Fruit fly (Drosophila melanogaster) whole organism, prepupa: Measurements from ENCODE around the gene Mst27D.

ENCODE experiments used
- CG10631 ChIP-seq: fragments of 200-800 bp; sonication (Bioruptor generic); optimal IDR thresholded peaks from 2 replicates; lab custom pipeline; 2016; ENCODE audit warnings: missing biosample characterization, missing genetic modification characterization
- CG11902 ChIP-seq: fragments of 200-800 bp; sonication (Bioruptor generic); optimal IDR thresholded peaks from 3 replicates; lab custom pipeline; 2016; ENCODE audit warnings: missing biosample characterization, missing genetic modification characterization
- CG1621 ChIP-seq: fragments of 200-800 bp; sonication (Bioruptor generic); optimal IDR thresholded peaks from 3 replicates; lab custom pipeline; 2018; ENCODE audit warnings: missing biosample characterization, mild to moderate bottlenecking, missing genetic modification characterization
- CG16779 ChIP-seq: fragments of 200-800 bp; sonication (Bioruptor generic); optimal IDR thresholded peaks from 3 replicates; lab custom pipeline; 2017; ENCODE audit warnings: missing biosample characterization, mild to moderate bottlenecking, missing genetic modification characterization
- CG3032 ChIP-seq: fragments of 200-800 bp; optimal IDR thresholded peaks from 2 replicates; lab custom pipeline; 2019; ENCODE audit warnings: missing biosample characterization, mild to moderate bottlenecking, missing genetic modification characterization, moderate library complexity
- CG32006 ChIP-seq: fragments of 200-800 bp; sonication (Bioruptor generic); optimal IDR thresholded peaks from 3 replicates; lab custom pipeline; 2017; ENCODE audit warnings: missing biosample characterization, mild to moderate bottlenecking, missing genetic modification characterization
- CG34406 ChIP-seq: fragments of 200-800 bp; sonication (Bioruptor generic); optimal IDR thresholded peaks from 3 replicates; lab custom pipeline; 2016; ENCODE audit warnings: missing biosample characterization, missing genetic modification characterization
- CG3919 ChIP-seq: fragments of 200-800 bp; sonication (Bioruptor generic); optimal IDR thresholded peaks from 3 replicates; lab custom pipeline; 2016; ENCODE audit warnings: missing biosample characterization, missing genetic modification characterization
- CG6792 ChIP-seq: fragments of 200-800 bp; sonication (Bioruptor generic); optimal IDR thresholded peaks from 3 replicates; lab custom pipeline; 2016; ENCODE audit warnings: missing biosample characterization, missing genetic modification characterization
- CG6808 ChIP-seq: fragments of 200-800 bp; sonication (Bioruptor generic); optimal IDR thresholded peaks from 3 replicates; lab custom pipeline; 2017; ENCODE audit warnings: missing biosample characterization, missing genetic modification characterization, mild to moderate bottlenecking, moderate library complexity, missing genetic modification reagents
- CG6854 ChIP-seq: fragments of 200-800 bp; sonication (Bioruptor generic); optimal IDR thresholded peaks from 2 replicates; lab custom pipeline; 2017; ENCODE audit warnings: missing biosample characterization, mild to moderate bottlenecking, missing genetic modification characterization
- CG7368 ChIP-seq: fragments of 200-800 bp; sonication (Bioruptor generic); optimal IDR thresholded peaks from 3 replicates; lab custom pipeline; 2016; ENCODE audit warnings: missing biosample characterization, missing genetic modification characterization
- CG8119 ChIP-seq: fragments of 200-800 bp; sonication (Bioruptor generic); IDR thresholded peaks from 3 replicates; pipeline ENCODE4 v1.3.6; 2022; ENCODE audit warnings: missing biosample characterization, missing genetic modification characterization
- CG8319 ChIP-seq: fragments of 200-800 bp; sonication (Bioruptor generic); optimal IDR thresholded peaks from 3 replicates; lab custom pipeline; 2016; ENCODE audit warnings: missing biosample characterization, missing genetic modification characterization
- CG9139 ChIP-seq: fragments of 200-800 bp; sonication (Bioruptor generic); optimal IDR thresholded peaks from 3 replicates; lab custom pipeline; 2017; ENCODE audit warnings: missing biosample characterization, mild to moderate bottlenecking, missing genetic modification characterization
- Eip75B ChIP-seq: fragments of 200-800 bp; sonication (Bioruptor generic); optimal IDR thresholded peaks from 3 replicates; lab custom pipeline; 2016; ENCODE audit warnings: missing biosample characterization, missing genetic modification characterization
- Eip78C ChIP-seq: fragments of 200-800 bp; sonication (Bioruptor generic); peaks from one replicate; lab custom pipeline; 2016; ENCODE audit warnings: missing biosample characterization, missing genetic modification characterization
- Ets21C ChIP-seq: fragments of 200-800 bp; sonication (Bioruptor generic); optimal IDR thresholded peaks from 3 replicates; lab custom pipeline; 2016; ENCODE audit warnings: missing biosample characterization, missing genetic modification characterization
- Gug ChIP-seq: fragments of 200-800 bp; sonication (Bioruptor generic); IDR thresholded peaks from 2 replicates; pipeline ENCODE4 v1.3.6; 2022; ENCODE audit warnings: missing biosample characterization, missing genetic modification characterization
- Hr39 ChIP-seq: fragments of 200-800 bp; sonication (Bioruptor generic); optimal IDR thresholded peaks from 2 replicates; lab custom pipeline; 2016; ENCODE audit warnings: missing biosample characterization, missing genetic modification characterization
- Hr4 ChIP-seq: fragments of 200-800 bp; sonication (Bioruptor generic); optimal IDR thresholded peaks from 3 replicates; lab custom pipeline; 2016; ENCODE audit warnings: missing biosample characterization, missing genetic modification characterization
- Lpt ChIP-seq: fragments of 200-800 bp; sonication (Bioruptor generic); optimal IDR thresholded peaks from 3 replicates; lab custom pipeline; 2016; ENCODE audit warnings: missing biosample characterization, missing genetic modification characterization
- Smox ChIP-seq: fragments of 200-800 bp; sonication (Bioruptor generic); optimal IDR thresholded peaks from 3 replicates; lab custom pipeline; 2016; ENCODE audit warnings: missing biosample characterization, missing genetic modification characterization
- Sox102F ChIP-seq: fragments of 200-800 bp; sonication (Bioruptor generic); optimal IDR thresholded peaks from 2 replicates; lab custom pipeline; 2016; ENCODE audit warnings: missing biosample characterization, mild to moderate bottlenecking, missing genetic modification characterization
- Sox15 ChIP-seq: fragments of 200-800 bp; sonication (Bioruptor generic); optimal IDR thresholded peaks from 3 replicates; lab custom pipeline; 2016; ENCODE audit warnings: missing biosample characterization, missing genetic modification characterization
- achi ChIP-seq: fragments of 200-800 bp; sonication (Bioruptor generic); optimal IDR thresholded peaks from 3 replicates; lab custom pipeline; 2016; ENCODE audit warnings: missing biosample characterization, missing genetic modification characterization
- acj6 ChIP-seq: fragments of 200-800 bp; sonication (Bioruptor generic); optimal IDR thresholded peaks from 3 replicates; lab custom pipeline; 2016; ENCODE audit warnings: missing biosample characterization, missing genetic modification characterization
- cyc ChIP-seq: fragments of 200-800 bp; sonication (Bioruptor generic); optimal IDR thresholded peaks from 3 replicates; lab custom pipeline; 2016; ENCODE audit warnings: missing biosample characterization, missing genetic modification characterization
- dac ChIP-seq: fragments of 200-800 bp; sonication (Bioruptor generic); optimal IDR thresholded peaks from 2 replicates; lab custom pipeline; 2017; ENCODE audit warnings: missing biosample characterization, mild to moderate bottlenecking, missing genetic modification characterization
- fd85E ChIP-seq: fragments of 200-800 bp; sonication (Bioruptor generic); optimal IDR thresholded peaks from 3 replicates; lab custom pipeline; 2016; ENCODE audit warnings: missing biosample characterization, missing genetic modification characterization
- net ChIP-seq: fragments of 200-800 bp; sonication (Bioruptor generic); optimal IDR thresholded peaks from 3 replicates; lab custom pipeline; 2016; ENCODE audit warnings: missing biosample characterization, missing genetic modification characterization
- pdm3 ChIP-seq: fragments of 200-800 bp; sonication (Bioruptor generic); optimal IDR thresholded peaks from 3 replicates; lab custom pipeline; 2016; ENCODE audit warnings: missing biosample characterization, missing genetic modification characterization
- salr ChIP-seq, 2 experiments: fragments of 200-800 bp; sonication (Bioruptor generic); optimal IDR thresholded peaks; 3 replicates each; lab custom pipeline; 2016 to 2018; ENCODE audit warnings: missing biosample characterization in 2 of 2, missing genetic modification characterization in 2 of 2, mild to moderate bottlenecking in 1 of 2
- spab ChIP-seq: fragments of 200-800 bp; sonication (Bioruptor generic); optimal IDR thresholded peaks from 2 replicates; lab custom pipeline; 2017; ENCODE audit warnings: missing biosample characterization, mild to moderate bottlenecking, missing genetic modification characterization, missing genetic modification reagents
- ss ChIP-seq, 2 experiments: fragments of 200-800 bp; sonication (Bioruptor generic); optimal IDR thresholded peaks; 2 replicates in 1 of 2; 3 replicates in 1 of 2; lab custom pipeline; 2017 to 2018; ENCODE audit warnings: mild to moderate bottlenecking in 2 of 2, missing biosample characterization in 2 of 2, missing genetic modification characterization in 2 of 2, moderate library complexity in 1 of 2
- svp ChIP-seq: fragments of 200-800 bp; sonication (Bioruptor generic); peaks from one replicate; lab custom pipeline; 2016; ENCODE audit warnings: missing biosample characterization, missing genetic modification characterization
- topi ChIP-seq: fragments of 200-800 bp; sonication (Bioruptor generic); optimal IDR thresholded peaks from 3 replicates; lab custom pipeline; 2016; ENCODE audit warnings: missing biosample characterization, missing genetic modification characterization

Mst27D gene

DNA sequence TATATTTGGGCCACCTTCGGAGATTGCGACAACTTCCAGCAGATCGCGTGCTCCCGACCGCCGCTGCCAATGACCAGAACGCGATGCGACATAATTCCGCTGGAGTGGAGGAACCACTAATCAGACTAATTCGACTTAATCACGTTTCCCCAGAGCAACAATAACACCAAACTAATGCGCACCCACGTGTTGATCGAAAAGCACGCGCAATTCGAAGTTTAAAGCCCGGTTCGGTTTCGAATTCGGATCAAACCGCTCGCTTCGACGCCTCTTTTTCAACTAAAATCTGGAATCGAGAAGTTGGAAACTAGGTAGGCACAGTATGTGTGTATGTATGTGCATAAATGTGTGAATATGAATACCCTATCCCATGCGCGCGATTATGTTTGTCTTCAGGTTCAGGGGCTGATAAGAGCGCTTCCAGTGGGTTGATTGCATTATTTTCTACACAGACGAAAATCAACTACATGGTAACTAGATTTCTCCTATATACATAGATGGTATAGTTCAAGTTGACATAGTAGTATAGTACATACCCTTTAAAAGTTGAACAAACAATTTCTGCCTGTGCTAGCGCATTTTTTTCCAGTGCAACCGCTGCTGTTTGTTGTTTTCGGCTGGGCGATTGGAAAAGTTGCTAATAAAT is 36.9 kb downstream of the Mst27D start, which contains the start of gene Gart (continued):
- TF ChIP-seq Gug: peak; percentile 30; the same call in 1 of the 2 replicates
- TF ChIP-seq CG3919 (GFP tag; lab: Kevin White, UChicago): peak; percentile 77
- TF ChIP-seq CG1621 (tag; lab: Kevin White, UChicago): peak; percentile 16
- no peak for TF ChIP-seq CG6808 (GFP tag; lab: Kevin White, UChicago)
- no peak for TF ChIP-seq spab (GFP tag; lab: Kevin White, UChicago)
- peak; percentile 79 for TF ChIP-seq pdm3 (GFP tag; lab: Kevin White, UChicago)
- peak; percentile 75 for TF ChIP-seq Eip75B
- peak; percentile 59 for TF ChIP-seq Sox15 (GFP tag; lab: Kevin White, UChicago)
- TF ChIP-seq CG11902 (GFP tag; lab: Kevin White, UChicago): peak; percentile 59

DNA sequence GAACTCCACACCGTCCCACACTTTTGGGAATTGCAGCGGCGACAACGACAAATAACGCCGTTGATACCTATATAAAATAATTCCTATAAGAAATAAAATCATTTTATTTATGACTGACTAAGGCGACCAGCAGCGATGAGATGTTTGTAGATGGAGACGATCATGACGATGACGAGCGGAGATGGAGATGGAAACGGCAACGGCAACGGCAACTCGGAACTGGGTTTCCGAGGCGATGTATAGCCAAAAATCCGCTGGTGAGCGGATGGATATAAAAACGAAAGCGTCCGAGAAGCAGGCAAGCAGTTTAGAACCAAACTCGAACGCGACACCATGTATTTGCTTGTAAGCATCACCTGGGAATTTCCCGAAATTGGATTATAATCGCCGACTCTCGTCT is 39.3 kb downstream of the Mst27D start, which contains the start of gene Pcp:
Gene Pcp (plus strand): TSS at position 301 of the 400 bp plus-strand sequence.
- TF ChIP-seq CG10631 (GFP tag; lab: Kevin White, UChicago) (no peak), Eip78C (no peak), CG7368 (GFP tag; lab: Kevin White, UChicago) (no peak), CG34406 (GFP tag; lab: Kevin White, UChicago) (no peak), CG8319 (GFP tag; lab: Kevin White, UChicago) (no peak), Smox (GFP tag; lab: Kevin White, UChicago) (no peak), CG8119 (GFP tag; lab: Robert Waterston, UW) (no peak), net (GFP tag; lab: Kevin White, UChicago) (no peak), CG9139 (no peak), Lpt (GFP tag; lab: Kevin White, UChicago) (no peak), CG3032 (tag; lab: Kevin White, UChicago) (no peak), Hr4 (no peak), CG11902 (GFP tag; lab: Kevin White, UChicago) (no peak)
- TF ChIP-seq, all 60 proteins: peak for 0

dm6 chr2L:7013157-7013556 is 47.5 kb downstream of the Mst27D start, which contains the start of gene CG43322:
CG43322 (plus strand) TSS chr2L:7013396.
- no peak for TF ChIP-seq CG8319 (GFP tag; lab: Kevin White, UChicago)
- TF ChIP-seq CG32006 (GFP tag; lab: Kevin White, UChicago): no peak
- TF ChIP-seq cyc (GFP tag; lab: Kevin White, UChicago): no peak
- TF ChIP-seq topi (GFP tag; lab: Kevin White, UChicago): no peak

dm6 chr2L:7011962-7012361 is 48.7 kb downstream of the Mst27D start, which contains the start of gene CG43321:
CG43321 (plus strand) TSS chr2L:7012262.
- TF ChIP-seq CG6792 (GFP tag; lab: Kevin White, UChicago): no peak
- TF ChIP-seq svp (GFP tag; lab: Kevin White, UChicago): no peak
- no peak for TF ChIP-seq fd85E
- no peak for TF ChIP-seq salr (GFP tag; optimal IDR thresholded peaks at IDR 0.05; lab: Kevin White, UChicago)
- TF ChIP-seq Sox102F (GFP tag; lab: Kevin White, UChicago): no peak
- TF ChIP-seq ss (GFP tag; optimal IDR thresholded peaks at IDR 0.05; lab: Kevin White, UChicago): no peak
- TF ChIP-seq CG16779: no peak
- no peak for TF ChIP-seq Hr39
- TF ChIP-seq Ets21C: no peak
- TF ChIP-seq CG3919 (GFP tag; lab: Kevin White, UChicago): no peak
- no peak for TF ChIP-seq CG6854
- TF ChIP-seq dac (GFP tag; lab: Kevin White, UChicago): no peak
- no peak for TF ChIP-seq achi (GFP tag; lab: Kevin White, UChicago)
- TF ChIP-seq acj6 (GFP tag; lab: Kevin White, UChicago): no peak
